Fruit fly (Drosophila melanogaster): Measurements from ENCODE around the gene Dref.

Dref gene

DNA sequence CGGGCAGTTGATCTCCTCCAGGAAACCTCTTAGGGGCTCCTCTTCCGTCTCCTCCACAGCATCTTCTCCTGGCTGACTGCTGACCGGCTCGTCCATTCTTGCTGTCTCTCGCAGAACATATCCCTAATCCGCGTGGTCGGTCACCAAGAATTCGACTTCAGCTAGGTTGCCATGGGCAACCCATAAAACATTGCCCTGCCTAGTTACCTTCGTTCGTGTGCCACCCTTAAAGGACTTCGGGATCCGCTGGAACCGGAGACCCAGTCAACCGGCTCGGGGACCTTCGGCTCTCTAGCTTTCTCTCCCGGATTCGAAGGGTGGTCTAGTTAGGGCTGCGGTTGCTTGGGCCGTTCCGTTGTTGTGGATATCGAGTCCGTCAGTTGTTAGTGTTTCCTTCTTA is 42.3 kb downstream of the Dref start, which contains the start of the genes TbCMF46 and CG42366:
TSS of gene TbCMF46 (minus strand) at position 101 of the 400 bp plus-strand sequence.
TSS of gene CG42366 (plus strand) at position 397 of the 400 bp plus-strand sequence.
- peak; percentile 32; the same call in 1 of the 2 replicates for TF ChIP-seq Rfx (GFP tag; IDR thresholded peaks at IDR 0.05)
- TF ChIP-seq ara (GFP tag; IDR thresholded peaks at IDR 0.05) = no peak
- 0 out of 2 replicates have a peak, but pooled peaks have one; percentile 33 for TF ChIP-seq CG11247 (GFP tag; IDR thresholded peaks at IDR 0.05)
- TF ChIP-seq tna (GFP tag; IDR thresholded peaks at IDR 0.05; ENCODE audit: partially characterized antibody) = no peak
- no peak for TF ChIP-seq bcd (GFP tag; optimal IDR thresholded peaks at IDR 0.05)
- TF ChIP-seq shn (GFP tag; optimal IDR thresholded peaks at IDR 0.05) = no peak
- no peak for TF ChIP-seq CG14860 (GFP tag; IDR thresholded peaks at IDR 0.05; ENCODE audit: partially characterized antibody)
- no peak for TF ChIP-seq psq (GFP tag; optimal IDR thresholded peaks at IDR 0.05)
- no peak for TF ChIP-seq Nf-YB (GFP tag; optimal IDR thresholded peaks at IDR 0.05)
- no peak for TF ChIP-seq CG17361 (GFP tag; IDR thresholded peaks at IDR 0.05)
- TF ChIP-seq CG11456 (GFP tag; IDR thresholded peaks at IDR 0.05) = 0 out of 3 replicates have a peak, but pooled peaks have one; percentile 33
- no peak for TF ChIP-seq hbn (GFP tag; IDR thresholded peaks at IDR 0.05; ENCODE audit: partially characterized antibody)
- 0 out of 3 replicates have a peak, but pooled peaks have one; percentile 28 for TF ChIP-seq CG11560 (tag; IDR thresholded peaks at IDR 0.05)
- TF ChIP-seq C15 (GFP tag; IDR thresholded peaks at IDR 0.05) = no peak
- TF ChIP-seq HHEX (GFP tag; optimal IDR thresholded peaks at IDR 0.05) = no peak
- no peak for TF ChIP-seq gt (GFP tag; IDR thresholded peaks at IDR 0.05)
- no peak for TF ChIP-seq CG3995 (GFP tag; optimal IDR thresholded peaks at IDR 0.05)
- TF ChIP-seq gsb-n (tag; optimal IDR thresholded peaks at IDR 0.05) = no peak
- TF ChIP-seq rib (GFP tag; IDR thresholded peaks at IDR 0.05) = no peak
- TF ChIP-seq tin (GFP tag; optimal IDR thresholded peaks at IDR 0.05) = no peak
- TF ChIP-seq pb (GFP tag; optimal IDR thresholded peaks at IDR 0.05) = no peak

dm6 chr2L:9921401-9921800 is 45.6 kb downstream of the Dref start, which contains the start of gene CG4592:
CG4592 (plus strand) TSS chr2L:9921633.
- no peak for TF ChIP-seq pho (GFP tag; optimal IDR thresholded peaks at IDR 0.05)
- peak; percentile 65 for TF ChIP-seq CG17829 (tag; optimal IDR thresholded peaks at IDR 0.05)
- no peak for TF ChIP-seq gem (tag; optimal IDR thresholded peaks at IDR 0.05)
- TF ChIP-seq CG6791 (GFP tag; IDR thresholded peaks at IDR 0.05; ENCODE audit: partially characterized antibody) = no peak
- peak; percentile 78 for TF ChIP-seq lab (GFP tag; optimal IDR thresholded peaks at IDR 0.05)
- peak; percentile 10 for TF ChIP-seq CG18619 (GFP tag; optimal IDR thresholded peaks at IDR 0.05)
- TF ChIP-seq CG30403 (GFP tag; optimal IDR thresholded peaks at IDR 0.05) = peak; percentile 71
- no peak for TF ChIP-seq CG8281 (tag; optimal IDR thresholded peaks at IDR 0.05)
- TF ChIP-seq cwo (GFP tag; optimal IDR thresholded peaks at IDR 0.05) = peak; percentile 14
- TF ChIP-seq Lpt (GFP tag; optimal IDR thresholded peaks at IDR 0.05) = no peak
- TF ChIP-seq CG1024 (GFP tag; IDR thresholded peaks at IDR 0.05) = peak; percentile 25; the same call in 1 of the 2 replicates
- TF ChIP-seq CG16863 (GFP tag; optimal IDR thresholded peaks at IDR 0.05) = peak; percentile 39
- TF ChIP-seq lmd (GFP tag; IDR thresholded peaks at IDR 0.05) = peak; percentile 57; the same call in 1 of the 2 replicates
- no peak for TF ChIP-seq Doc2 (GFP tag; IDR thresholded peaks at IDR 0.05)
- TF ChIP-seq CTCF (GFP tag; optimal IDR thresholded peaks at IDR 0.05) = no peak
- no peak for TF ChIP-seq Hr39 (optimal IDR thresholded peaks at IDR 0.05)
- TF ChIP-seq Blimp-1 (GFP tag; optimal IDR thresholded peaks at IDR 0.05) = peak; percentile 51
- peak; percentile 71 for TF ChIP-seq CG2120 (GFP tag; optimal IDR thresholded peaks at IDR 0.05)
- peak; percentile 27 for TF ChIP-seq ind (GFP tag; optimal IDR thresholded peaks at IDR 0.05)
- peak; percentile 63 for TF ChIP-seq onecut (GFP tag; IDR thresholded peaks at IDR 0.05)
- no peak for TF ChIP-seq Elba2 (GFP tag; optimal IDR thresholded peaks at IDR 0.05)
- no peak for TF ChIP-seq odd (GFP tag; optimal IDR thresholded peaks at IDR 0.05)
- no peak for TF ChIP-seq CG4730 (GFP tag; IDR thresholded peaks at IDR 0.05)
- TF ChIP-seq CG10462 (GFP tag; optimal IDR thresholded peaks at IDR 0.05) = no peak
- TF ChIP-seq Oaz (GFP tag; IDR thresholded peaks at IDR 0.05) = no peak; the same call in 1 of the 2 replicates
- no peak for TF ChIP-seq CG11085 (GFP tag; IDR thresholded peaks at IDR 0.05)
- TF ChIP-seq gt (GFP tag; IDR thresholded peaks at IDR 0.05) = no peak
- TF ChIP-seq chinmo (GFP tag; IDR thresholded peaks at IDR 0.05; ENCODE audit: partially characterized antibody) = no peak
- TF ChIP-seq ci (GFP tag; IDR thresholded peaks at IDR 0.05) = peak; percentile 90
- TF ChIP-seq az2 (GFP tag; optimal IDR thresholded peaks at IDR 0.05) = peak; percentile 30
- no peak for TF ChIP-seq CG17359 (tag; optimal IDR thresholded peaks at IDR 0.05)
- TF ChIP-seq mld (GFP tag; IDR thresholded peaks at IDR 0.05; ENCODE audit: partially characterized antibody) = no peak

Measured in whole organism, embryonic.